Worm (Caenorhabditis elegans) whole organism, L1 larva: Measurements from ENCODE around the gene acds-10.

Source experiments
- C04F5.9 ChIP-seq: sonication (generic microtip); optimal IDR thresholded peaks from 2 replicates; lab custom pipeline; 2016; ENCODE audit warnings: missing genetic modification characterization, missing compliant biosample characterization
- C16A3.4 ChIP-seq: fragments of 150-350 bp; optimal IDR thresholded peaks from 2 replicates; lab custom pipeline; 2014; ENCODE audit warnings: missing biosample characterization, missing genetic modification characterization
- aha-1 ChIP-seq: fragments of 150-350 bp; optimal IDR thresholded peaks from 2 replicates; lab custom pipeline; 2014; ENCODE audit warnings: missing biosample characterization, missing genetic modification characterization
- aly-2 ChIP-seq: fragments of 150-350 bp; optimal IDR thresholded peaks from 2 replicates; lab custom pipeline; 2014; ENCODE audit warnings: missing biosample characterization, missing genetic modification characterization
- ama-1 ChIP-seq: fragments of 150-350 bp; optimal IDR thresholded peaks from 2 replicates; lab custom pipeline; 2014
- blmp-1 ChIP-seq: fragments of 150-350 bp; optimal IDR thresholded peaks from 2 replicates; lab custom pipeline; 2014; ENCODE audit warnings: missing biosample characterization, missing genetic modification characterization
- ceh-88 ChIP-seq: fragments of 200-800 bp; sonication (Bioruptor generic); IDR thresholded peaks from 2 replicates; pipeline ENCODE4 v1.3.6; 2022; ENCODE audit warnings: missing genetic modification characterization, missing compliant biosample characterization
- ceh-90 ChIP-seq: sonication (generic microtip); optimal IDR thresholded peaks from 2 replicates; lab custom pipeline; 2016; ENCODE audit warnings: missing genetic modification characterization, missing compliant biosample characterization
- ces-1 ChIP-seq: fragments of 150-350 bp; optimal IDR thresholded peaks from 2 replicates; lab custom pipeline; 2014; ENCODE audit warnings: missing biosample characterization, missing genetic modification reagents, missing genetic modification characterization
- efl-1 ChIP-seq, 4 experiments: fragments of 150-350 bp; optimal IDR thresholded peaks in 3 of 4; peaks in 1 of 4; 1 replicate in 1 of 4; 2 replicates in 3 of 4; lab custom pipeline; 2014; ENCODE audit warnings: missing biosample characterization in 2 of 4, missing genetic modification characterization in 2 of 4, missing genetic modification reagents in 2 of 4
- elt-2 ChIP-seq: sonication (generic microtip); optimal IDR thresholded peaks from 2 replicates; lab custom pipeline; 2016; ENCODE audit warnings: missing genetic modification characterization, mild to moderate bottlenecking, inconsistent platforms, missing compliant biosample characterization, missing genetic modification reagents
- elt-3 ChIP-seq, 6 experiments: fragments of 150-350 bp in 1 of 6; sonication (generic microtip); optimal IDR thresholded peaks; 2 replicates each; lab custom pipeline; 2017 to 2018; ENCODE audit warnings: missing biosample characterization in 6 of 6, missing genetic modification characterization in 6 of 6, inconsistent platforms in 1 of 6
- fkh-8 ChIP-seq: sonication (generic microtip); optimal IDR thresholded peaks from 2 replicates; lab custom pipeline; 2016; ENCODE audit warnings: mild to moderate bottlenecking, missing genetic modification characterization, missing compliant biosample characterization
- grh-1 ChIP-seq: fragments of 200-800 bp; sonication (Bioruptor generic); IDR thresholded peaks from 2 replicates; pipeline ENCODE4 v1.3.6; 2022; ENCODE audit warnings: missing genetic modification reagents, missing genetic modification characterization, missing compliant biosample characterization
- hlh-17 ChIP-seq: fragments of 200-800 bp; sonication (Bioruptor generic); optimal IDR thresholded peaks from 2 replicates; lab custom pipeline; 2018; ENCODE audit warnings: missing genetic modification characterization, mild to moderate bottlenecking, missing compliant biosample characterization, moderate library complexity, borderline replicate concordance
- hpl-2 ChIP-seq: fragments of 150-350 bp; optimal IDR thresholded peaks from 2 replicates; lab custom pipeline; 2014; ENCODE audit warnings: missing biosample characterization, missing genetic modification reagents, missing genetic modification characterization
- irx-1 ChIP-seq: sonication (generic microtip); optimal IDR thresholded peaks from 2 replicates; lab custom pipeline; 2016; ENCODE audit warnings: missing genetic modification characterization, missing compliant biosample characterization
- isw-1 ChIP-seq: fragments of 200-800 bp; sonication (Bioruptor generic); IDR thresholded peaks from 2 replicates; pipeline ENCODE4 v1.3.6; 2022; ENCODE audit warnings: missing genetic modification characterization, missing compliant biosample characterization
- lin-13 ChIP-seq: fragments of 150-350 bp; optimal IDR thresholded peaks from 2 replicates; lab custom pipeline; 2014; ENCODE audit warnings: missing biosample characterization, missing genetic modification reagents, missing genetic modification characterization
- lin-14 ChIP-seq: fragments of 200-800 bp; sonication (Bioruptor generic); optimal IDR thresholded peaks from 2 replicates; lab custom pipeline; 2018; ENCODE audit warnings: mild to moderate bottlenecking, missing genetic modification characterization, moderate library complexity, missing compliant biosample characterization
- lin-15B ChIP-seq: fragments of 150-350 bp; sonication (generic microtip); optimal IDR thresholded peaks from 3 replicates; lab custom pipeline; 2014; ENCODE audit warnings: missing biosample characterization, missing genetic modification characterization
- lin-35 ChIP-seq, 2 experiments: fragments of 150-350 bp; optimal IDR thresholded peaks; 2 replicates each; lab custom pipeline; 2014; ENCODE audit warnings: missing biosample characterization in 2 of 2, missing genetic modification characterization in 2 of 2, missing genetic modification reagents in 2 of 2
- lin-39 ChIP-seq: fragments of 150-350 bp; optimal IDR thresholded peaks from 2 replicates; lab custom pipeline; 2014; ENCODE audit warnings: missing biosample characterization, missing genetic modification reagents, missing genetic modification characterization
- mef-2 ChIP-seq: fragments of 150-350 bp; optimal IDR thresholded peaks from 2 replicates; lab custom pipeline; 2014; ENCODE audit warnings: missing biosample characterization, missing genetic modification characterization
- mep-1 ChIP-seq: fragments of 150-350 bp; optimal IDR thresholded peaks from 2 replicates; lab custom pipeline; 2014; ENCODE audit warnings: missing biosample characterization, missing genetic modification characterization
- nhr-12 ChIP-seq: sonication (generic microtip); optimal IDR thresholded peaks from 2 replicates; lab custom pipeline; 2017; ENCODE audit warnings: missing biosample characterization, missing genetic modification characterization
- nhr-19 ChIP-seq: fragments of 200-800 bp; sonication (Bioruptor generic); conservative IDR thresholded peaks from 2 replicates; pipeline ENCODE4 v1.3.6; 2022; ENCODE audit warnings: missing genetic modification characterization, missing compliant biosample characterization
- nhr-20 ChIP-seq: sonication (generic microtip); optimal IDR thresholded peaks from 2 replicates; lab custom pipeline; 2016; ENCODE audit warnings: mild to moderate bottlenecking, missing genetic modification characterization, missing compliant biosample characterization
- nhr-237 ChIP-seq: fragments of 150-350 bp; optimal IDR thresholded peaks from 2 replicates; lab custom pipeline; 2014; ENCODE audit warnings: missing biosample characterization, missing genetic modification characterization
- nhr-28 ChIP-seq: fragments of 150-350 bp; optimal IDR thresholded peaks from 2 replicates; lab custom pipeline; 2014; ENCODE audit warnings: missing biosample characterization, missing genetic modification characterization
- nhr-47 ChIP-seq: sonication (generic microtip); optimal IDR thresholded peaks from 2 replicates; lab custom pipeline; 2016; ENCODE audit warnings: mild to moderate bottlenecking, missing genetic modification characterization, moderate library complexity, missing compliant biosample characterization
- nhr-71 ChIP-seq: sonication (generic microtip); optimal IDR thresholded peaks from 2 replicates; lab custom pipeline; 2016; ENCODE audit warnings: mild to moderate bottlenecking, missing genetic modification characterization, moderate library complexity, missing compliant biosample characterization
- nhr-84 ChIP-seq: sonication (generic microtip); optimal IDR thresholded peaks from 2 replicates; lab custom pipeline; 2017; ENCODE audit warnings: missing biosample characterization, missing genetic modification characterization
- nhr-85 ChIP-seq: sonication (generic microtip); peaks from one replicate; lab custom pipeline; 2016; ENCODE audit warnings: missing genetic modification characterization, inconsistent platforms, missing compliant biosample characterization
- nhr-90 ChIP-seq: sonication (generic microtip); optimal IDR thresholded peaks from 2 replicates; lab custom pipeline; 2016; ENCODE audit warnings: mild to moderate bottlenecking, missing genetic modification characterization, missing compliant biosample characterization; ENCODE audit not compliant: poor library complexity
- pag-3 ChIP-seq: sonication (generic microtip); optimal IDR thresholded peaks from 2 replicates; lab custom pipeline; 2017; ENCODE audit warnings: missing genetic modification characterization, mild to moderate bottlenecking, missing compliant biosample characterization, antibody characterized with exemption, borderline replicate concordance; ENCODE audit not compliant: insufficient read depth
- pax-3 ChIP-seq: fragments of 200-800 bp; sonication (Bioruptor generic); optimal IDR thresholded peaks from 2 replicates; lab custom pipeline; 2018; ENCODE audit warnings: mild to moderate bottlenecking, missing genetic modification characterization, moderate library complexity, missing compliant biosample characterization
- pqm-1 ChIP-seq: sonication (generic microtip); optimal IDR thresholded peaks from 3 replicates; lab custom pipeline; 2017; ENCODE audit warnings: missing biosample characterization, missing genetic modification characterization
- rnt-1 ChIP-seq: sonication (generic microtip); optimal IDR thresholded peaks from 2 replicates; lab custom pipeline; 2016; ENCODE audit warnings: mild to moderate bottlenecking, missing genetic modification characterization, moderate library complexity, missing compliant biosample characterization
- skn-1 ChIP-seq: fragments of 150-350 bp; optimal IDR thresholded peaks from 2 replicates; lab custom pipeline; 2014; ENCODE audit warnings: missing biosample characterization, missing genetic modification characterization
- snu-23 ChIP-seq: sonication (generic microtip); optimal IDR thresholded peaks from 2 replicates; lab custom pipeline; 2016; ENCODE audit warnings: missing genetic modification characterization, missing compliant biosample characterization
- swsn-7 ChIP-seq: sonication (generic microtip); optimal IDR thresholded peaks from 2 replicates; lab custom pipeline; 2016; ENCODE audit warnings: missing genetic modification characterization, missing compliant biosample characterization
- unc-130 ChIP-seq: fragments of 150-350 bp; optimal IDR thresholded peaks from 2 replicates; lab custom pipeline; 2017; ENCODE audit warnings: missing biosample characterization, missing genetic modification characterization, inconsistent platforms
- unc-30 ChIP-seq: sonication (generic microtip); optimal IDR thresholded peaks from 2 replicates; lab custom pipeline; 2017; ENCODE audit warnings: missing biosample characterization, missing genetic modification characterization
- unc-62 ChIP-seq: fragments of 150-350 bp; optimal IDR thresholded peaks from 2 replicates; lab custom pipeline; 2014; ENCODE audit warnings: missing biosample characterization, missing genetic modification reagents, missing genetic modification characterization
- unc-98 ChIP-seq: fragments of 200-800 bp; sonication (Bioruptor generic); IDR thresholded peaks from 2 replicates; pipeline ENCODE4 v1.3.6; 2022; ENCODE audit warnings: missing genetic modification characterization, missing compliant biosample characterization
- ztf-4 ChIP-seq: fragments of 150-350 bp; optimal IDR thresholded peaks from 2 replicates; lab custom pipeline; 2014; ENCODE audit warnings: missing biosample characterization, missing genetic modification characterization

acds-10 gene

ce11 chrV:5763787-5764186 is 16.2 kb downstream of the acds-10 start, which contains the start of gene pgph-3:
Gene pgph-3, minus strand, starts transcription at chrV:5763846.
- TF ChIP-seq aha-1 (tag; lab: Kevin White, UChicago) (no peak), pqm-1 (tag; lab: Kevin White, UChicago) (no peak), lin-35 (GFP tag; optimal IDR thresholded peaks at IDR 0.05; lab: Kevin White, UChicago) (peak in 1 of 2 experiments; percentile 9), nhr-47 (tag; lab: Kevin White, UChicago) (no peak), nhr-19 (GFP tag; lab: Robert Waterston, UW) (peak; percentile 51), elt-2 (tag; lab: Kevin White, UChicago) (peak; percentile 65), pax-3 (tag; lab: Kevin White, UChicago) (no peak), nhr-20 (tag; lab: Kevin White, UChicago) (peak; percentile 49), lin-39 (tag; lab: Kevin White, UChicago) (no peak), nhr-84 (no peak), mep-1 (peak; percentile 28), efl-1 (optimal IDR thresholded peaks at IDR 0.05; lab: Kevin White, UChicago) (peak; percentile 17 to 27), efl-1 (GFP tag; optimal IDR thresholded peaks at IDR 0.05 in 1 of 2; lab: Kevin White, UChicago) (no peak), rnt-1 (tag; lab: Kevin White, UChicago) (peak; percentile 40), lin-13 (no peak), nhr-90 (tag; lab: Kevin White, UChicago) (no peak), blmp-1 (tag; lab: Kevin White, UChicago) (peak; percentile 59), elt-3 (tag; optimal IDR thresholded peaks at IDR 0.05; lab: Kevin White, UChicago) (peak in 1 of 6 experiments; percentile 20), unc-130 (tag; lab: Kevin White, UChicago) (no peak), hlh-17 (GFP tag; lab: Kevin White, UChicago) (no peak), aly-2 (tag; lab: Kevin White, UChicago) (no peak), nhr-71 (tag; lab: Kevin White, UChicago) (peak; percentile 63), pag-3 (tag; lab: Kevin White, UChicago) (no peak), lin-14 (GFP tag; lab: Kevin White, UChicago) (peak; percentile 81), nhr-85 (tag; lab: Kevin White, UChicago) (peak; percentile 82)
- TF ChIP-seq, all 84 proteins: peak for 12

ce11 chrV:5765081-5765480 is 17.5 kb downstream of the acds-10 start, which contains the start of gene pgph-2:
Gene pgph-2, plus strand, starts transcription at chrV:5765127.
- peak; percentile 33 for TF ChIP-seq elt-2 (tag; lab: Kevin White, UChicago)
- TF ChIP-seq ces-1 (GFP tag; lab: Kevin White, UChicago) = no peak
- no peak for TF ChIP-seq rnt-1 (tag; lab: Kevin White, UChicago)
- no peak for TF ChIP-seq snu-23 (GFP tag; lab: Kevin White, UChicago)
- TF ChIP-seq C04F5.9 (tag; lab: Kevin White, UChicago) = no peak
- TF ChIP-seq lin-15B (tag; lab: Kevin White, UChicago) = no peak

ce11 chrV:5768292-5768695 is 20.7 kb downstream of the acds-10 start:
- peak; percentile 25 for TF ChIP-seq unc-130 (tag; lab: Kevin White, UChicago)
- no peak for TF ChIP-seq nhr-237 (tag; lab: Kevin White, UChicago)
- TF ChIP-seq elt-2 (tag; lab: Kevin White, UChicago) = peak; percentile 70
- no peak for TF ChIP-seq C04F5.9 (tag; lab: Kevin White, UChicago)
- peak; percentile 98 for TF ChIP-seq nhr-85 (tag; lab: Kevin White, UChicago)
- TF ChIP-seq elt-3 (tag; optimal IDR thresholded peaks at IDR 0.05; lab: Kevin White, UChicago) = peak in 5 of 6 experiments; percentile 72 to 92 (median 78)
- TF ChIP-seq skn-1 (tag; lab: Kevin White, UChicago) = no peak
- TF ChIP-seq irx-1 (tag; lab: Kevin White, UChicago) = peak; percentile 5
- TF ChIP-seq grh-1 (GFP tag; lab: Robert Waterston, UW) = peak; percentile 70
- TF ChIP-seq nhr-47 (tag; lab: Kevin White, UChicago) = peak; percentile 57
- TF ChIP-seq mep-1 = peak; percentile 10
- TF ChIP-seq hpl-2 (GFP tag; lab: Kevin White, UChicago) = no peak
- no peak for TF ChIP-seq unc-62
- TF ChIP-seq pax-3 (tag; lab: Kevin White, UChicago) = no peak
- TF ChIP-seq nhr-12 (tag; lab: Kevin White, UChicago) = no peak
- peak; percentile 18 for TF ChIP-seq swsn-7 (tag; lab: Kevin White, UChicago)
- TF ChIP-seq efl-1 (optimal IDR thresholded peaks at IDR 0.05; lab: Kevin White, UChicago) = peak; percentile 18 to 34
- peak; percentile 1 to 84 for TF ChIP-seq efl-1 (GFP tag; optimal IDR thresholded peaks at IDR 0.05 in 1 of 2; lab: Kevin White, UChicago)
- no peak for TF ChIP-seq aha-1 (tag; lab: Kevin White, UChicago)
- no peak for TF ChIP-seq nhr-28 (tag; lab: Kevin White, UChicago)
- TF ChIP-seq isw-1 = no peak
- no peak for TF ChIP-seq mef-2 (tag; lab: Kevin White, UChicago)
- TF ChIP-seq ceh-88 = no peak
- TF ChIP-seq ama-1 (lab: Kevin White, UChicago) = no peak
- no peak for TF ChIP-seq unc-98
- TF ChIP-seq unc-30 (tag; lab: Kevin White, UChicago) = no peak
- peak; percentile 24 for TF ChIP-seq C16A3.4 (tag; lab: Kevin White, UChicago)
- peak; percentile 3 for TF ChIP-seq ztf-4 (tag; lab: Kevin White, UChicago)
- TF ChIP-seq ceh-90 (tag; lab: Kevin White, UChicago) = no peak
- TF ChIP-seq fkh-8 (tag; lab: Kevin White, UChicago) = no peak
